Fruit fly (Drosophila melanogaster): ENCODE measurements around the gene CG42359.

CG42359 gene

DNA sequence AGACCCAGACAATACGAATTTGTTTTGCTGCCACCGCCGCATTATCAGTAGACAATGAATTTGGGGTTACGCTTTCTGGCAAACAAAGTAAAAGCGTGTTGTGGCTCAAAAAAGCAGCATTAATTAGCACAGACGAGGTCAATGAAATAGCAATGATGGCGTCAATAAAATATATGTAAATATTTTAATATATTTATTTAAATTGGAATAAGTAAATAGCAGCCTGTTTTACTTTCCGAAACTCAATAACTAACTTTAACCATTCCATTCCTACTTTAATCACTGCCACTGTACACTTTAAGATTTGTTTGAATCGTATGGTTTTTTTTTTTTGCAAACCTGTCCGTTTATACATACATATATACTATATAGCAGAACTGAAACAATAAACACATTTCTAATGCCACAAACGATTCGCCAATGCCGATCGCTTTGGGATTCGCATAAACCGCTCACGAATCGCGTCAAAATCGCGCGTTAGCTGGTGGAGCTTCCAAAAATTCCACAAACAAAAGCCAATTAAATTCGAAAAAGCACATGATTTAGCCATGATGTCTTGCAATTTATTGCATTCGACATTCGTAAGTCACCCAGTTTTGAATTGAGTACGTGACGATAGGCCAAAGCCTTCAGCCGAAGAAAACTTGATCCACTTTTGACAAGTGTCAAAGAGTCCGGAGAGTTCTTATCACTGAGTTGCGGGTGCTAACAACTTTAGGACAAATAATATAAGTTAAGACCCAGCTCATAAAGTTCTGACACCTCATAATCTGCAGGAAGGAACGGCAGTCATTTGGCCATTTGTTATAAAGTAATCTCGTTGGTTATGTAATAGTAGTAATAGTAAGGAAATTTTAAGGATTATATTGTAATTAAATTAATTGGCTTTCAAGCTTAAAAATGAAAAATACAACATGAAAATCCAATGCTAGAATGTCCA, 10.0 kb downstream of the CG42359 start (continued):
- TF ChIP-seq CHES-1-like (GFP tag; optimal IDR thresholded peaks at IDR 0.05) (no peak), az2 (GFP tag; optimal IDR thresholded peaks at IDR 0.05) (peak; percentile 13), al (GFP tag; IDR thresholded peaks at IDR 0.05) (peak; percentile 49; the same call in 1 of the 2 replicates), shn (GFP tag; optimal IDR thresholded peaks at IDR 0.05) (no peak), salm (tag; optimal IDR thresholded peaks at IDR 0.05) (no peak), crol (GFP tag; IDR thresholded peaks at IDR 0.05) (no peak), Xbp1 (GFP tag; optimal IDR thresholded peaks at IDR 0.05) (peak; percentile 25), chm (GFP tag; IDR thresholded peaks at IDR 0.05) (no peak), Doc2 (GFP tag; IDR thresholded peaks at IDR 0.05) (no peak), CG30431 (GFP tag; optimal IDR thresholded peaks at IDR 0.05) (no peak), croc (GFP tag; conservative IDR thresholded peaks at IDR 0.05) (no peak; the same call in 2 of the 3 replicates), gem (tag; optimal IDR thresholded peaks at IDR 0.05) (peak; percentile 59), ems (GFP tag; optimal IDR thresholded peaks at IDR 0.05) (no peak), Aef1 (GFP tag; IDR thresholded peaks at IDR 0.05) (peak; percentile 41; the same call in 1 of the 3 replicates), CG6272 (GFP tag; IDR thresholded peaks at IDR 0.05) (no peak), stc (GFP tag; IDR thresholded peaks at IDR 0.05) (peak; percentile 46), Dfd (GFP tag; optimal IDR thresholded peaks at IDR 0.05) (no peak), ttk (GFP tag; IDR thresholded peaks at IDR 0.05) (peak; percentile 67), amos (GFP tag; IDR thresholded peaks at IDR 0.05; ENCODE audit: partially characterized antibody) (no peak), oc (tag; optimal IDR thresholded peaks at IDR 0.05) (peak; percentile 35), MESR4 (GFP tag; optimal IDR thresholded peaks at IDR 0.05) (no peak), CG2120 (GFP tag; optimal IDR thresholded peaks at IDR 0.05) (peak; percentile 29), fu2 (GFP tag; optimal IDR thresholded peaks at IDR 0.05) (no peak), CG11085 (GFP tag; IDR thresholded peaks at IDR 0.05) (0 out of 2 replicates have a peak, but pooled peaks have one; percentile 34), vfl (GFP tag; optimal IDR thresholded peaks at IDR 0.05) (no peak), Bteb2 (GFP tag; optimal IDR thresholded peaks at IDR 0.05) (no peak), CG10959 (GFP tag; IDR thresholded peaks at IDR 0.05) (no peak), CG10543 (GFP tag; optimal IDR thresholded peaks at IDR 0.05) (no peak), CG9727 (GFP tag; optimal IDR thresholded peaks at IDR 0.05) (peak; percentile 16), CG2678 (tag; optimal IDR thresholded peaks at IDR 0.05) (peak; percentile 59), CG3847 (GFP tag; IDR thresholded peaks at IDR 0.05) (no peak), CG1647 (GFP tag; optimal IDR thresholded peaks at IDR 0.05) (no peak), CG7357 (GFP tag; IDR thresholded peaks at IDR 0.05) (0 out of 3 replicates have a peak, but pooled peaks have one; percentile 36), Pdp1 (GFP tag; optimal IDR thresholded peaks at IDR 0.05) (peak in 1 of 2 experiments; percentile 73), CG7372 (GFP tag; IDR thresholded peaks at IDR 0.05) (peak; percentile 54; the same call in 1 of the 2 replicates), schlank (tag; optimal IDR thresholded peaks at IDR 0.05) (peak; percentile 13), gcm2 (GFP tag; optimal IDR thresholded peaks at IDR 0.05) (no peak), CG12391 (tag; optimal IDR thresholded peaks at IDR 0.05) (peak; percentile 45), hkb (optimal IDR thresholded peaks at IDR 0.05) (no peak), hkb (GFP tag; IDR thresholded peaks at IDR 0.05) (peak; percentile 59), sisA (GFP tag; IDR thresholded peaks at IDR 0.05) (peak; percentile 47; the same call in 1 of the 2 replicates), CG16815 (GFP tag; optimal IDR thresholded peaks at IDR 0.05) (no peak), CG18599 (GFP tag; optimal IDR thresholded peaks at IDR 0.05) (peak; percentile 30), cad (GFP tag; optimal IDR thresholded peaks at IDR 0.05) (no peak), CG17359 (tag; optimal IDR thresholded peaks at IDR 0.05) (peak; percentile 35), CG10267 (tag; optimal IDR thresholded peaks at IDR 0.05) (no peak), CG12769 (tag; optimal IDR thresholded peaks at IDR 0.05) (peak; percentile 9), Side (GFP tag; optimal IDR thresholded peaks at IDR 0.05) (no peak), Sry-δ (GFP tag; optimal IDR thresholded peaks at IDR 0.05) (no peak), Gsc (GFP tag; IDR thresholded peaks at IDR 0.05) (no peak)
